Worm (Caenorhabditis elegans): ENCODE measurements around the gene kin-21.

- TF ChIP-seq him-1 (tag; optimal IDR thresholded peaks at IDR 0.05): no peak
- TF ChIP-seq W03F9.2 (tag; optimal IDR thresholded peaks at IDR 0.05): no peak
- no peak for TF ChIP-seq dao-5 (tag; optimal IDR thresholded peaks at IDR 0.05)
Observed at ce11 chrIV:9872210-9872609, 39.5 kb downstream of the kin-21 start.
